Worm (Caenorhabditis elegans): Measurements from ENCODE around the gene lgg-2.
A peak's percentile ranks its signal among the peaks of the same experiment; 100 is the strongest.

DNA sequence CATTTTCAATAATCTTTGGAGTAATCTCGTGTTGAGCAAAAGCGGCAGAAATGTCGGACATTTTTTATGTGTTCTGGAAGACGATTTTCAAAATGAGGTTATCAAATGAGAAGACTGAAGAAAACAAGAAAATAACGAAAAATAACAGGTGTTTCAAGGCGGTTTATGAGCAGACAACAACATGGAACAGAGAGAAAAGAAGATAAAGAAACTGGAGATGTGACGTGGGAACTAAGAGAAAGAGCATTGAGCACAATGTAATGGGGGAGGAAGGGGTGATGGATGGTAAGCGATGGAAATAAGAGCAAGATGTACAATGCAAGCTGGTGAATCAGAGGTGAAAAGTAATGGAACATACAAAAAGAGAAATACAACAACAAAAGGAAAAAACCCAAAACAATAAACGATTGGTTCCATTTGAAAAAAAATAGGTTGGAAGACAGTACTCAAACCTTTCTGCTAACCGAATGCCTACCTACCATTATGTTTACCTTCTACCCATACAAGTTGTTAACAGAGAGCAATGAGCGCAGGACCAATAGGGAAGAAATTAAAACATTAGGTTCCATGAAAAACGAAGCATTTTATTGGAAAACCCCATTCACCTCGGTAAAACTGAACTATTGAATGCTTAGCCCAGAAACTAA is 22.0 kb upstream of the lgg-2 start, which contains the start of gene Y69E1A.5:
- TF ChIP-seq nhr-76 (tag; optimal IDR thresholded peaks at IDR 0.05) (no peak), sptf-1 (tag; optimal IDR thresholded peaks at IDR 0.05) (no peak), unc-39 (tag; optimal IDR thresholded peaks at IDR 0.05) (no peak), snpc-4 (tag; optimal IDR thresholded peaks at IDR 0.05) (no peak), lin-13 (tag; optimal IDR thresholded peaks at IDR 0.05) (no peak), bed-3 (GFP tag; optimal IDR thresholded peaks at IDR 0.05) (no peak), nhr-237 (tag; optimal IDR thresholded peaks at IDR 0.05) (no peak), mab-5 (tag; optimal IDR thresholded peaks at IDR 0.05) (peak; percentile 31), nhr-12 (tag; optimal IDR thresholded peaks at IDR 0.05) (no peak), pha-4 (tag; optimal IDR thresholded peaks at IDR 0.05) (no peak), nhr-2 (tag; optimal IDR thresholded peaks at IDR 0.05) (no peak), ztf-11 (tag; optimal IDR thresholded peaks at IDR 0.05) (no peak), mep-1 (tag; optimal IDR thresholded peaks at IDR 0.05) (no peak), ces-1 (GFP tag; optimal IDR thresholded peaks at IDR 0.05) (no peak)

All from whole organism, mixed stage, embryonic.